Worm (Caenorhabditis elegans): Measurements from ENCODE around the gene W07G4.1.
A peak's percentile ranks its signal among the peaks of the same experiment; 100 is the strongest.

- TF ChIP-seq grh-1 (GFP tag; IDR thresholded peaks at IDR 0.05) (0 out of 2 replicates have a peak, but pooled peaks have one; percentile 25), skn-1 (tag; optimal IDR thresholded peaks at IDR 0.05) (no peak), snpc-4 (tag; optimal IDR thresholded peaks at IDR 0.05) (no peak), lir-3 (tag; optimal IDR thresholded peaks at IDR 0.05; ENCODE audit: poor library complexity) (no peak), unc-30 (tag; optimal IDR thresholded peaks at IDR 0.05) (no peak)
These were observed 13.1 kb downstream of the W07G4.1 start for ce11 chrV:13046125-13047123.

Data from whole organism, L1 larva.